Fruit fly (Drosophila melanogaster) whole organism, embryonic: ENCODE measurements around the gene Rtnl1.

Experiments used
- Adf1 ChIP-seq: fragments of 200-800 bp; sonication (Bioruptor generic); IDR thresholded peaks from 2 replicates; pipeline ENCODE4 v1.3.6; 2022; ENCODE audit warnings: missing biosample characterization, missing genetic modification characterization
- Antp ChIP-seq: fragments of 200-800 bp; sonication (Bioruptor generic); optimal IDR thresholded peaks from 3 replicates; lab custom pipeline; 2016; ENCODE audit warnings: missing biosample characterization, missing genetic modification characterization
- CG10654 ChIP-seq: fragments of 200-800 bp; sonication (Bioruptor generic); optimal IDR thresholded peaks from 2 replicates; lab custom pipeline; 2016; ENCODE audit warnings: missing biosample characterization, missing genetic modification characterization
- CG11093 ChIP-seq: fragments of 200-800 bp; sonication (Bioruptor generic); IDR thresholded peaks from 3 replicates; pipeline ENCODE4 v1.3.6; 2022; ENCODE audit warnings: missing biosample characterization, missing genetic modification characterization
- CG11504 ChIP-seq: fragments of 200-800 bp; sonication (Bioruptor generic); optimal IDR thresholded peaks from 3 replicates; lab custom pipeline; 2019; ENCODE audit warnings: missing biosample characterization, mild to moderate bottlenecking, missing genetic modification characterization, moderate library complexity
- CG14965 ChIP-seq: fragments of 200-800 bp; sonication (Bioruptor generic); optimal IDR thresholded peaks from 2 replicates; lab custom pipeline; 2016; ENCODE audit warnings: missing biosample characterization, missing genetic modification characterization, borderline replicate concordance
- CG15011 ChIP-seq: fragments of 200-800 bp; sonication (Bioruptor generic); optimal IDR thresholded peaks from 3 replicates; lab custom pipeline; 2018; ENCODE audit warnings: missing biosample characterization, mild to moderate bottlenecking, missing genetic modification characterization
- CG15479 ChIP-seq: fragments of 200-800 bp; sonication (Bioruptor generic); optimal IDR thresholded peaks from 3 replicates; lab custom pipeline; 2019; ENCODE audit warnings: missing biosample characterization, mild to moderate bottlenecking, missing genetic modification characterization, moderate library complexity
- CG17912 ChIP-seq: fragments of 200-800 bp; sonication (Bioruptor generic); optimal IDR thresholded peaks from 2 replicates; lab custom pipeline; 2018; ENCODE audit warnings: missing biosample characterization, mild to moderate bottlenecking, missing genetic modification characterization
- CG18262 ChIP-seq: fragments of 200-800 bp; optimal IDR thresholded peaks from 3 replicates; lab custom pipeline; 2019; ENCODE audit warnings: missing biosample characterization, mild to moderate bottlenecking, missing genetic modification characterization, moderate library complexity
- CG2120 ChIP-seq: fragments of 200-800 bp; sonication (Bioruptor generic); optimal IDR thresholded peaks from 3 replicates; lab custom pipeline; 2016; ENCODE audit warnings: missing biosample characterization, missing genetic modification characterization
- CG2202 ChIP-seq: fragments of 200-800 bp; sonication (Bioruptor generic); optimal IDR thresholded peaks from 2 replicates; lab custom pipeline; 2018; ENCODE audit warnings: missing biosample characterization, mild to moderate bottlenecking, missing genetic modification characterization
- CG31224 ChIP-seq: fragments of 200-800 bp; sonication (Bioruptor generic); IDR thresholded peaks from 2 replicates; pipeline ENCODE4 v1.3.6; 2022; ENCODE audit warnings: missing biosample characterization, missing genetic modification characterization
- CG3407 ChIP-seq: fragments of 200-800 bp; sonication (Bioruptor generic); optimal IDR thresholded peaks from 2 replicates; lab custom pipeline; 2018; ENCODE audit warnings: missing biosample characterization, mild to moderate bottlenecking, missing genetic modification characterization
- CG34422 ChIP-seq: fragments of 200-800 bp; sonication (Bioruptor generic); IDR thresholded peaks from 3 replicates; pipeline ENCODE4 v1.3.6; 2022; ENCODE audit warnings: missing biosample characterization, missing genetic modification characterization
- CG4854 ChIP-seq: fragments of 200-800 bp; sonication (Bioruptor generic); optimal IDR thresholded peaks from 2 replicates; lab custom pipeline; 2016; ENCODE audit warnings: missing biosample characterization, missing genetic modification characterization, inconsistent platforms
- CG6175 ChIP-seq: fragments of 200-800 bp; sonication (Bioruptor generic); IDR thresholded peaks from 3 replicates; pipeline ENCODE4 v1.3.6; 2022; ENCODE audit warnings: missing biosample characterization, missing genetic modification characterization
- CG6654 ChIP-seq: fragments of 200-800 bp; sonication (Bioruptor generic); optimal IDR thresholded peaks from 2 replicates; lab custom pipeline; 2017; ENCODE audit warnings: missing biosample characterization, mild to moderate bottlenecking, missing genetic modification characterization
- CG7786 ChIP-seq: fragments of 200-800 bp; sonication (Bioruptor generic); optimal IDR thresholded peaks from 2 replicates; lab custom pipeline; 2016; ENCODE audit warnings: missing biosample characterization, missing genetic modification characterization
- CG8478 ChIP-seq: fragments of >200 bp; optimal IDR thresholded peaks from 2 replicates; lab custom pipeline; 2018
- CG8924 ChIP-seq: fragments of 200-800 bp; optimal IDR thresholded peaks from 3 replicates; lab custom pipeline; 2019; ENCODE audit warnings: missing biosample characterization, mild to moderate bottlenecking, missing genetic modification characterization, moderate library complexity
- CG9215 ChIP-seq: fragments of 200-800 bp; sonication (Bioruptor generic); IDR thresholded peaks from 2 replicates; pipeline ENCODE4 v1.3.6; 2022; ENCODE audit warnings: missing biosample characterization, missing genetic modification characterization
- CG9876 ChIP-seq: fragments of 200-800 bp; sonication (Bioruptor generic); optimal IDR thresholded peaks from 2 replicates; lab custom pipeline; 2016; ENCODE audit warnings: missing biosample characterization, missing genetic modification characterization
- Drgx ChIP-seq: fragments of 200-800 bp; sonication (Bioruptor generic); IDR thresholded peaks from 2 replicates; pipeline ENCODE4 v1.3.6; 2022; ENCODE audit warnings: missing biosample characterization, missing genetic modification characterization
- E2f2 ChIP-seq: fragments of 200-800 bp; sonication (Bioruptor generic); IDR thresholded peaks from 2 replicates; pipeline ENCODE4 v1.3.6; 2022; ENCODE audit warnings: missing biosample characterization, missing genetic modification characterization
- ERR ChIP-seq: fragments of 200-800 bp; sonication (Bioruptor generic); optimal IDR thresholded peaks from 2 replicates; lab custom pipeline; 2016; ENCODE audit warnings: missing biosample characterization, missing genetic modification characterization
- Hr51 ChIP-seq, 2 experiments: fragments of 200-800 bp; sonication (Bioruptor generic); optimal IDR thresholded peaks; 2 replicates in 1 of 2; 3 replicates in 1 of 2; lab custom pipeline; 2016 to 2018; ENCODE audit warnings: missing biosample characterization in 2 of 2, missing genetic modification characterization in 2 of 2, mild to moderate bottlenecking in 1 of 2, moderate library complexity in 1 of 2
- Kr ChIP-seq: fragments of 200-800 bp; sonication (Bioruptor generic); optimal IDR thresholded peaks from 2 replicates; lab custom pipeline; 2017; ENCODE audit warnings: missing biosample characterization, mild to moderate bottlenecking, missing genetic modification characterization
- Lpt ChIP-seq: fragments of >200 bp; optimal IDR thresholded peaks from 2 replicates; lab custom pipeline; 2018; ENCODE audit warnings: missing biosample characterization, missing genetic modification characterization
- Mrtf ChIP-seq: fragments of 200-800 bp; sonication (Bioruptor generic); IDR thresholded peaks from 3 replicates; pipeline ENCODE4 v1.3.6; 2022; ENCODE audit warnings: missing biosample characterization, missing genetic modification characterization
- Nf-YA ChIP-seq: fragments of 200-800 bp; sonication (Bioruptor generic); IDR thresholded peaks from 2 replicates; pipeline ENCODE4 v1.3.6; 2022; ENCODE audit warnings: missing biosample characterization, missing genetic modification characterization
- ab ChIP-seq: fragments of 200-800 bp; sonication (Bioruptor generic); optimal IDR thresholded peaks from 2 replicates; lab custom pipeline; 2016; ENCODE audit warnings: missing biosample characterization, missing genetic modification characterization
- ac ChIP-seq: fragments of 200-800 bp; sonication (Bioruptor generic); optimal IDR thresholded peaks from 3 replicates; lab custom pipeline; 2017; ENCODE audit warnings: missing biosample characterization, mild to moderate bottlenecking, missing genetic modification characterization
- crc ChIP-seq: fragments of 200-800 bp; sonication (Bioruptor generic); optimal IDR thresholded peaks from 2 replicates; lab custom pipeline; 2016; ENCODE audit warnings: missing biosample characterization, missing genetic modification characterization
- cwo ChIP-seq: fragments of 200-800 bp; sonication (Bioruptor generic); optimal IDR thresholded peaks from 3 replicates; lab custom pipeline; 2017; ENCODE audit warnings: missing biosample characterization, missing genetic modification characterization, mild to moderate bottlenecking, moderate library complexity, missing genetic modification reagents
- emc ChIP-seq: fragments of 200-800 bp; sonication (Bioruptor generic); optimal IDR thresholded peaks from 2 replicates; lab custom pipeline; 2016; ENCODE audit warnings: missing biosample characterization, missing genetic modification characterization
- ftz-f1 ChIP-seq: fragments of 200-800 bp; sonication (Bioruptor generic); optimal IDR thresholded peaks from 2 replicates; lab custom pipeline; 2016; ENCODE audit warnings: missing biosample characterization, missing genetic modification characterization
- fu2 ChIP-seq: fragments of 200-800 bp; sonication (Bioruptor generic); optimal IDR thresholded peaks from 2 replicates; lab custom pipeline; 2016; ENCODE audit warnings: missing biosample characterization, missing genetic modification characterization
- lab ChIP-seq: fragments of 200-800 bp; sonication (Bioruptor generic); optimal IDR thresholded peaks from 3 replicates; lab custom pipeline; 2017; ENCODE audit warnings: missing biosample characterization, missing genetic modification characterization, mild to moderate bottlenecking, moderate library complexity, missing genetic modification reagents
- nerfin-2 ChIP-seq: fragments of 200-800 bp; sonication (Bioruptor generic); IDR thresholded peaks from 2 replicates; pipeline ENCODE4 v1.3.6; 2022; ENCODE audit warnings: missing biosample characterization, missing genetic modification characterization; ENCODE audit not compliant: partially characterized antibody
- nom ChIP-seq: fragments of 200-800 bp; sonication (Bioruptor generic); optimal IDR thresholded peaks from 2 replicates; lab custom pipeline; 2017; ENCODE audit warnings: missing biosample characterization, missing genetic modification characterization, mild to moderate bottlenecking, moderate library complexity, missing genetic modification reagents
- onecut ChIP-seq: fragments of 200-800 bp; sonication (Bioruptor generic); IDR thresholded peaks from 2 replicates; pipeline ENCODE4 v1.3.6; 2022; ENCODE audit warnings: missing biosample characterization, missing genetic modification characterization
- pfk ChIP-seq: fragments of 200-800 bp; sonication (Bioruptor generic); optimal IDR thresholded peaks from 2 replicates; lab custom pipeline; 2018; ENCODE audit warnings: missing biosample characterization, mild to moderate bottlenecking, missing genetic modification characterization, moderate library complexity
- pros ChIP-seq: fragments of 200-800 bp; sonication (Bioruptor generic); optimal IDR thresholded peaks from 3 replicates; lab custom pipeline; 2019; ENCODE audit warnings: missing biosample characterization, mild to moderate bottlenecking, missing genetic modification characterization, moderate library complexity
- seq ChIP-seq: fragments of 200-800 bp; sonication (Bioruptor generic); IDR thresholded peaks from 2 replicates; pipeline ENCODE4 v1.3.6; 2022; ENCODE audit warnings: missing biosample characterization, missing genetic modification characterization
- so ChIP-seq: fragments of 200-800 bp; sonication (Bioruptor generic); IDR thresholded peaks from 3 replicates; pipeline ENCODE4 v1.3.6; 2022; ENCODE audit warnings: missing biosample characterization, missing genetic modification characterization
- sqz ChIP-seq: fragments of 200-800 bp; sonication (Bioruptor generic); optimal IDR thresholded peaks from 3 replicates; lab custom pipeline; 2018; ENCODE audit warnings: missing biosample characterization, mild to moderate bottlenecking, missing genetic modification characterization
- tap ChIP-seq: fragments of 200-800 bp; optimal IDR thresholded peaks from 3 replicates; lab custom pipeline; 2019; ENCODE audit warnings: missing biosample characterization, mild to moderate bottlenecking, missing genetic modification characterization, moderate library complexity
- trh ChIP-seq: fragments of 200-800 bp; sonication (Bioruptor generic); optimal IDR thresholded peaks from 2 replicates; lab custom pipeline; 2016; ENCODE audit warnings: missing biosample characterization, missing genetic modification characterization
- vnd ChIP-seq: fragments of 200-800 bp; sonication (Bioruptor generic); IDR thresholded peaks from 3 replicates; pipeline ENCODE4 v1.3.6; 2022; ENCODE audit warnings: missing biosample characterization, missing genetic modification characterization; ENCODE audit not compliant: partially characterized antibody

Rtnl1 gene

dm6 chr2L:5004677-5005463 is 4.7 kb downstream of the Rtnl1 start (continued):
- TF ChIP-seq lab (GFP tag; lab: Kevin White, UChicago), result peak; percentile 99
- peak; percentile 92 for TF ChIP-seq tap (tag; lab: Kevin White, UChicago)
- TF ChIP-seq nom (GFP tag; lab: Kevin White, UChicago), result peak; percentile 64
- peak; percentile 95 for TF ChIP-seq CG9215 (GFP tag; lab: Robert Waterston, UW)
- no peak for TF ChIP-seq vnd
- peak; percentile 94 for TF ChIP-seq Mrtf
- TF ChIP-seq CG2120 (GFP tag; lab: Kevin White, UChicago), result peak; percentile 99
- TF ChIP-seq CG4854, result peak; percentile 91
- no peak for TF ChIP-seq pros (GFP tag; lab: Kevin White, UChicago)
- TF ChIP-seq CG15479, result no peak
- TF ChIP-seq CG9876 (GFP tag; lab: Kevin White, UChicago), result peak; percentile 92
- TF ChIP-seq onecut (GFP tag; lab: Robert Waterston, UW), result peak; percentile 86
- TF ChIP-seq Drgx (GFP tag; lab: Robert Waterston, UW), result peak; percentile 91
- peak; percentile 90 for TF ChIP-seq CG31224 (GFP tag; lab: Robert Waterston, UW)
- TF ChIP-seq CG11093 (GFP tag; lab: Robert Waterston, UW), result peak; percentile 92; the same call in 2 of the 3 replicates
- TF ChIP-seq CG6654 (GFP tag; lab: Kevin White, UChicago), result peak; percentile 76
- TF ChIP-seq ac (GFP tag; lab: Kevin White, UChicago), result peak; percentile 27
- TF ChIP-seq trh (GFP tag; lab: Kevin White, UChicago), result peak; percentile 67
- peak; percentile 90 for TF ChIP-seq CG18262 (tag; lab: Kevin White, UChicago)
- TF ChIP-seq pfk (GFP tag; lab: Kevin White, UChicago), result peak; percentile 50
- TF ChIP-seq CG17912 (GFP tag; lab: Kevin White, UChicago), result peak; percentile 51
- TF ChIP-seq Nf-YA (GFP tag; lab: Robert Waterston, UW), result peak; percentile 88
- no peak for TF ChIP-seq Kr
- TF ChIP-seq fu2 (GFP tag; lab: Kevin White, UChicago), result peak; percentile 95
- peak; percentile 97 for TF ChIP-seq CG7786 (GFP tag; lab: Kevin White, UChicago)
- peak; percentile 97 for TF ChIP-seq Antp
- TF ChIP-seq E2f2 (GFP tag; lab: Robert Waterston, UW), result peak; percentile 77
- TF ChIP-seq CG14965 (GFP tag; lab: Kevin White, UChicago), result peak; percentile 74
- TF ChIP-seq Adf1 (GFP tag; lab: Robert Waterston, UW), result peak; percentile 83
- TF ChIP-seq cwo, result peak; percentile 95
- peak; percentile 81 for TF ChIP-seq sqz (GFP tag; lab: Kevin White, UChicago)
- peak; percentile 79 for TF ChIP-seq ftz-f1 (GFP tag; lab: Kevin White, UChicago)
- TF ChIP-seq nerfin-2 (GFP tag; lab: Robert Waterston, UW), result no peak
- TF ChIP-seq so (GFP tag; lab: Robert Waterston, UW), result peak; percentile 96
- peak; percentile 94 for TF ChIP-seq CG8924
- peak; percentile 93 for TF ChIP-seq CG6175 (GFP tag; lab: Robert Waterston, UW)
- peak; percentile 96 for TF ChIP-seq CG34422 (GFP tag; lab: Robert Waterston, UW)
- no peak for TF ChIP-seq CG8478
- TF ChIP-seq crc (GFP tag; lab: Kevin White, UChicago), result peak; percentile 91
- TF ChIP-seq Lpt (GFP tag; lab: Kevin White, UChicago), result no peak
- peak; percentile 91 for TF ChIP-seq CG10654 (GFP tag; lab: Kevin White, UChicago)
- TF ChIP-seq ERR, result peak; percentile 95
- TF ChIP-seq CG2202 (tag; lab: Kevin White, UChicago), result peak; percentile 79
- peak; percentile 93 for TF ChIP-seq CG15011
- peak; percentile 85 for TF ChIP-seq ab (GFP tag; lab: Kevin White, UChicago)
- TF ChIP-seq emc (GFP tag; lab: Kevin White, UChicago), result peak; percentile 89
- peak; percentile 86 for TF ChIP-seq CG3407 (GFP tag; lab: Kevin White, UChicago)
- TF ChIP-seq Hr51 (GFP tag; optimal IDR thresholded peaks at IDR 0.05; lab: Kevin White, UChicago), result peak; percentile 92 to 93
- peak; percentile 96 for TF ChIP-seq seq (GFP tag; lab: Robert Waterston, UW)
- peak; percentile 93 for TF ChIP-seq CG11504
